Worm (Caenorhabditis elegans): ENCODE results near the gene twk-11.

twk-11 gene

DNA sequence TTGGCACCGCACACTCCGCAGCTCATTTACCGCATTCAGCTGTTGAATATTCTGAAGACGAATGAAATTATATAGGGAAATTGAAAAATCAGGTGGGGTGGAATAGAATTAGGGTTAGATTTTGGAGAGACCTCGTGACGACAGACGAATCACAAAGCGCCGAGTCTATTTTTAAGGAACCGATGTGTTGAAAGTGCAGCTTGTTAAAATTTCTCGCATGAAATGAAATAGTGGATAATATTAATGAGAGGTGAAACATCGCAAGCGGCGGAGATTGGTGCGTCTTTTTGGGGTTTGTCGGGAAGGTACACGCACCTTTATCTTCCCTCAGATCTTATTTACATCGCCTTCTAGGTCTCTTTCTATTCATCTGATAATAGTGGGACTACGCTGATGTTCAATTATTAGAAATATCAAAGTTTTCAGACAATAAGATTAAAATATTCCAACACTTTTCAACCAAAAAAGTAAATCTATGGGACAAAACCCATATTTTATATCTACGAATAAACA lies 46.7 kb downstream of the twk-11 start, which contains the start of gene nhr-140:
TSS of gene nhr-140 (minus strand) at position 51 of the 513 bp plus-strand sequence.
- TF ChIP-seq sem-2 (GFP tag; optimal IDR thresholded peaks at IDR 0.05), result no peak
- no peak for TF ChIP-seq M03D4.4 (tag; optimal IDR thresholded peaks at IDR 0.05)
- TF ChIP-seq sptf-1 (tag; optimal IDR thresholded peaks at IDR 0.05), result no peak
- TF ChIP-seq elt-1 (tag; optimal IDR thresholded peaks at IDR 0.05; ENCODE audit: borderline replicate concordance, insufficient read depth), result peak; percentile 93

DNA sequence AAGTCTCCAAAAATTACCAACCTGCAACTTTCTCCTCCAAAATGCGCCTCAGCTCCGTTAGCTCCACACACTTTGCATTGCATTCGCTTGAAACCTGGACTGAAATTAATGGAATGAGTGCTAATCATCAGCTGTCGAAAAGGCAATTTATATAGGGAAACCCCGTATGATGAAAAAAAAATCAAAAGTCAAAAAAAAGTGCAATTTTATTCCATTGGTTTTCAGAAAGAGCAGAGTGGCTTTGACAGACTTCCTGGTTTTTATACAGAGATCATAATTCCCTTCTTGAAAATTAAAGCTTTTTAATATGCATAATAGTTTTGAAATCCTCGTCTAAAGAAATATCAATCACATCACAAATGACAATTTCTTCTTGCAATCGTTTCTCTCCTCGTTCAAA lies 48.7 kb downstream of the twk-11 start, which contains the start of gene nhr-139:
TSS of gene nhr-139 (minus strand) at position 101 of the 400 bp plus-strand sequence.
- TF ChIP-seq snpc-4 (tag; optimal IDR thresholded peaks at IDR 0.05) (no peak), zip-8 (tag; optimal IDR thresholded peaks at IDR 0.05) (no peak), tbx-8 (GFP tag; optimal IDR thresholded peaks at IDR 0.05) (no peak), sem-2 (GFP tag; optimal IDR thresholded peaks at IDR 0.05) (no peak), mls-2 (tag; optimal IDR thresholded peaks at IDR 0.05) (no peak), ces-1 (GFP tag; optimal IDR thresholded peaks at IDR 0.05) (no peak), ceh-83 (GFP tag; optimal IDR thresholded peaks at IDR 0.05) (no peak), blmp-1 (tag; optimal IDR thresholded peaks at IDR 0.05) (no peak), lin-32 (GFP tag; optimal IDR thresholded peaks at IDR 0.05) (no peak), ceh-39 (tag; optimal IDR thresholded peaks at IDR 0.05) (no peak), elt-1 (tag; optimal IDR thresholded peaks at IDR 0.05; ENCODE audit: borderline replicate concordance, insufficient read depth) (no peak), unc-120 (tag; optimal IDR thresholded peaks at IDR 0.05; ENCODE audit: poor library complexity, severe bottlenecking) (no peak), M03D4.4 (tag; optimal IDR thresholded peaks at IDR 0.05) (no peak)

DNA sequence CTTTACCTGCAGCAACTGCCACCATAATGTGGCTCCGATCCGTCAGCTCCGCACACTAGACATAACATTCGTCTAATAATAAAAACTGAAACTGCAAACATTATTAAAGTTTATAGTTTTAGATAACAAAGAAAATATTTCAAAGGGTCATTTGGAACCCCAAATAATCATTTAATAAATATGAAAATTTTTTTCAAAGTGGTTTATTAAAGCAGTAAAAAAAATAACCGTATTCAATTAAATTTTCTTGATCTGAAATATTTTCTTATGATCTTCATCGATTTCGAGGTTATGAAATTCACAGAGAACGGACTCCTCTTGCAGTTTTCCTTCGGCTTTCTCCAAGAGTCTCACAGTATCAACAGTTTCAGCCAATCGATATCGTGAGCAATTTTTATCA lies 50.4 kb downstream of the twk-11 start, which contains the start of gene nhr-163:
TSS of gene nhr-163 (minus strand) at position 101 of the 400 bp plus-strand sequence.
- TF ChIP-seq blmp-1 (tag; optimal IDR thresholded peaks at IDR 0.05) (no peak), ceh-39 (tag; optimal IDR thresholded peaks at IDR 0.05) (no peak), bed-3 (GFP tag; optimal IDR thresholded peaks at IDR 0.05) (no peak), nhr-28 (tag; optimal IDR thresholded peaks at IDR 0.05) (no peak), pha-4 (tag; optimal IDR thresholded peaks at IDR 0.05) (no peak), lin-32 (GFP tag; optimal IDR thresholded peaks at IDR 0.05) (no peak), zip-8 (tag; optimal IDR thresholded peaks at IDR 0.05) (no peak)

DNA sequence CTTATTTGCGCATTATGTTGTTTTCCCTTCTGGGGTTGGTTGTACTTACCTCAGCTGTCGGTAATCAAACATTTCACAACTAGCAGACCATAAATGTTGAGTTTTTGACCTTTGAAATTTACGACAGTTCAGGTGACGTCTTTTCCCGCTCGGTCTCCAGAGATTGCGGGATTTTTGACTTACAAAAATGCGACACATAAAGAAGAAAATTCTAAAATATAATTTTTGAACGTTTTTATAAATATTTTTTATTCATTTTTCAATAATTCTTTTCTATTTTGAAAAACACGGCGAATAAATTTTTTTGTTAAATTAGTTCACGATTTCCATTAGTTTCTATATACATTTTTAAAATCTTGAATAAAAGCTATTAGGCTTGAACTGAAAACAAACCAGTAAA lies 53.6 kb downstream of the twk-11 start, which contains the start of gene nhr-161:
TSS of gene nhr-161 (minus strand) at position 101 of the 400 bp plus-strand sequence.
- no peak for TF ChIP-seq nhr-76 (tag; optimal IDR thresholded peaks at IDR 0.05)

DNA sequence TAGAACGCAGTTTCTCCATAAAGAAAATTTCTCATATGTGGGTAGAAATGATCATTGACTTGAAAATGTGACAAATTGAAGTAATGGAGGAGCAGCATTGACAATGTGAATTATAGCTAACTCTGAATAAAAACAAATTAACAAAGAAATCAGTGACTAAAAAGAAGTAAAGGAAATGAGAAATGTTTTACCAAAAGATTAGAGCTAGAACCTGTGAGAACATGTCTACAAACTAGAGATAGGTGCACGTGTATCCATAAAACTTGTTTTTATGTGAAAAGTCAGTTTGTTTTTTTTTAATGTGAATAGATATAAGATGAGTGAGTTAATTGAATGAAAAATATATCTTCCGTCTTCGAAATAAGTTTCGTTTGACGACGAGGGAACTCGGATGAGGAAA lies 57.4 kb downstream of the twk-11 start, which contains the start of gene sre-12:
TSS of gene sre-12 (minus strand) at position 101 of the 400 bp plus-strand sequence.
- TF ChIP-seq tbx-8 (GFP tag; optimal IDR thresholded peaks at IDR 0.05) (no peak), nhr-2 (tag; optimal IDR thresholded peaks at IDR 0.05) (no peak), hlh-1 (tag; optimal IDR thresholded peaks at IDR 0.05) (no peak), nhr-28 (tag; optimal IDR thresholded peaks at IDR 0.05) (no peak), mab-5 (tag; optimal IDR thresholded peaks at IDR 0.05) (no peak), unc-62 (GFP tag; optimal IDR thresholded peaks at IDR 0.05) (no peak), elt-1 (tag; optimal IDR thresholded peaks at IDR 0.05; ENCODE audit: borderline replicate concordance, insufficient read depth) (no peak), M03D4.4 (tag; optimal IDR thresholded peaks at IDR 0.05) (no peak), ceh-83 (GFP tag; optimal IDR thresholded peaks at IDR 0.05) (no peak), ceh-39 (tag; optimal IDR thresholded peaks at IDR 0.05) (no peak), ham-2 (GFP tag; optimal IDR thresholded peaks at IDR 0.05) (no peak), bed-3 (GFP tag; optimal IDR thresholded peaks at IDR 0.05) (no peak), drap-1 (GFP tag; optimal IDR thresholded peaks at IDR 0.05) (no peak), sptf-1 (tag; optimal IDR thresholded peaks at IDR 0.05) (no peak), ces-1 (GFP tag; optimal IDR thresholded peaks at IDR 0.05) (no peak), cnd-1 (tag; optimal IDR thresholded peaks at IDR 0.05) (no peak), sem-2 (GFP tag; optimal IDR thresholded peaks at IDR 0.05) (no peak)

Measured in whole organism, mixed stage, embryonic.